Fruit fly (Drosophila melanogaster): ENCODE results near the gene DCX-EMAP.

Gene DCX-EMAP

dm6 chr3L:14964862-14965261 lies 61.3 kb downstream of the DCX-EMAP start:
- TF ChIP-seq CG8478 (optimal IDR thresholded peaks at IDR 0.05) (no peak), CTCF (optimal IDR thresholded peaks at IDR 0.05) (no peak)

DNA sequence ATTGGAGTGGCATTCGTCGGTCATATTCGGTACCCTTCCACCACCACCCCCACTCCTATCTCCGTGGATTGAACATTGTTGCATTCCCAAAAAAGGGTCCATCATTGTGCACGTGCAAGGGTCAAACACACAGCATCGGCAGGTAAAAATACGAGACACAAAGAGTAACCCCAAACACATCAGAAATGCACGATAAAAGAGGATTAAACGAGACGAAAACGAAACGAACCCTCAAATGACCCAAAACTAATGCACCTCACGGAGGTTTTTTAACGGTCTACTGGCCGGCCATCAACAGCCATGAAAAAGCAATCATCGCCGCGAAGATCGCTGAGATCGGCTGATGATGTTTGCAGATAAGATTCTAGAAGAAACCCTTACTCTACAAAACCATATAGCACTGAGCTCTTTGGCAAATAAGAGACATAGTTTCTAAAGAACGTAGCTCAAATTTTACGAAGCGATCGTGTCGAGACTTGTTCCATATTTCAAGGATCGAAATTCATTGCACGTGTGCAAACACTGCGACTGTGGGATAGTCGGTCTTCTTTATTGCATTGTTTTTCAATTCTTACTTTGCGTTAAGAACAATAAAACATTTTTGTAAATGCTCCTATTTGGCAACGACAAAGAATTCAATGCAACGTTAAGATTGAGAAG lies 62.7 kb downstream of the DCX-EMAP start:
- no peak for TF ChIP-seq CTCF (optimal IDR thresholded peaks at IDR 0.05)
- TF ChIP-seq CG8478 (optimal IDR thresholded peaks at IDR 0.05), result no peak

- no peak for TF ChIP-seq CTCF (optimal IDR thresholded peaks at IDR 0.05)
- no peak for TF ChIP-seq CG8478 (optimal IDR thresholded peaks at IDR 0.05)
These were observed 64.3 kb downstream of the DCX-EMAP start for dm6 chr3L:14967691-14968538.

DNA sequence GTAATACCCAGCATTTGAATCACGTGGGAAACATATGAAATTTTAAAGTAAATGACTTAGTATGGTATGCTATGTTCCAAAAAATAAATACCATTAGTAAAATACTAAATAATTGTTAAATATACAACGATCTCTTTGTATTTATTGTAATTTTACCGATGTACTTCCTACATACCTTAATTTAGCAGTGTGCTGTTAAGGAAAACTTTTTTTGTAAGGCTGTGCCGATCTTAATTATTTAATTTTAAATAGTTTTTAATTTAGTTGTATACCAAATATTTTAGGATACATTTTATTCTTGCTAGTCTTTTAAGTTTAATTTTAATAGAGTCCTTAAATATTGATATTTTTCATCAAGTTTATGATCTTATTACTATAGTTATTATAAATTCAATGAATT lies 64.9 kb downstream of the DCX-EMAP start:
- no peak for TF ChIP-seq CG8478 (optimal IDR thresholded peaks at IDR 0.05)

dm6 chr3L:14969171-14969570 lies 65.6 kb downstream of the DCX-EMAP start, which contains the start of gene Tom:
Gene Tom, plus strand, starts transcription at chr3L:14969344.
- TF ChIP-seq CG8478 (optimal IDR thresholded peaks at IDR 0.05), result no peak

dm6 chr3L:14970213-14970612 lies 66.6 kb downstream of the DCX-EMAP start:
- TF ChIP-seq CTCF (optimal IDR thresholded peaks at IDR 0.05), result no peak

dm6 chr3L:14971893-14972624 lies 68.5 kb downstream of the DCX-EMAP start:
- TF ChIP-seq CTCF (optimal IDR thresholded peaks at IDR 0.05) (no peak), CG8478 (optimal IDR thresholded peaks at IDR 0.05) (no peak)

dm6 chr3L:14972625-14973250 lies 69.1 kb downstream of the DCX-EMAP start, which contains the start of gene Brd:
Gene Brd, plus strand, starts transcription at chr3L:14972667.
- no peak for TF ChIP-seq CG8478 (optimal IDR thresholded peaks at IDR 0.05)
- no peak for TF ChIP-seq CTCF (optimal IDR thresholded peaks at IDR 0.05)

- TF ChIP-seq CG8478 (optimal IDR thresholded peaks at IDR 0.05) (no peak), CTCF (optimal IDR thresholded peaks at IDR 0.05) (no peak)
These were observed 69.6 kb downstream of the DCX-EMAP start for dm6 chr3L:14973251-14973625.

DNA sequence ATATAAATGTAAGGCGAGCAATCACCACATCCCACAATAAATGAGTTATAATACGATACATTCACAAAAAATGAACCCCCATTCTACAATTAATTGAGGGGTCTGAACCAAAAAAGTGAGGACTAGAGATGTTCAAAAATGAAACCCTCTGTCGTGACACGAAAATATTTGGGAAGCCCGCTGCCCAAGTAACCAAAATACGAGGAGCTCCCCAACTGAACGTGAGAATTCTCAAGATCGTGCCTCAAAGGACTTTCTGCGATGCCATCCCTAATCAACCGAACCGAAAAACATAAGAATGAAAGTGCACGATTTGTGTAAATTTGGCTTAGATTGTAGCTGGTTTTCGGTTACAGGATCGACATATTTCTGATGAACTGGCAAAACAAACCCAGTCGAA lies 70.9 kb downstream of the DCX-EMAP start, which contains the start of gene Ocho:
Ocho (plus strand) TSS at position 336 of the 400 bp plus-strand sequence.
- TF ChIP-seq CG8478 (optimal IDR thresholded peaks at IDR 0.05) (no peak), CTCF (optimal IDR thresholded peaks at IDR 0.05) (no peak)

DNA sequence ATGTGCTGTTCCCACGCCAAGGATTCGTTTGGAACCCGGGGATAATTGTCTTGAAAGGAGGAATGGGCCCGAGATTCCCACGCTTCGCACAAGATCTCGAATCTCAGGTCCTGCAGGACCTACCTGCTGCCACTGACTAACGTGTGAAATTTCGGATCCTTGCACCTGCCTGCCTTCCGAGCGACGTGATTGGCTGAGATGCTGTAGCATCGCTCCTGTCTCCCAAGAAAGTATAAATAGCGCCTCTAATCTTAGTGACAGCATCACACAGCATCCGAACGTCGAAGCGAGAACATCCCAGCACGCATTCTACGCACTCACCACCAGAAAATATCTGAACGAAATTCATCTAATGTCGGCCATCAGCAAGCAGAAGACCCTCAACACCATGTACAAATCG lies 71.3 kb downstream of the DCX-EMAP start:
- TF ChIP-seq CG8478 (optimal IDR thresholded peaks at IDR 0.05) (no peak), CTCF (optimal IDR thresholded peaks at IDR 0.05) (no peak)

- no peak for TF ChIP-seq CTCF (optimal IDR thresholded peaks at IDR 0.05)
- TF ChIP-seq CG8478 (optimal IDR thresholded peaks at IDR 0.05), result no peak
These were observed 72.4 kb downstream of the DCX-EMAP start for dm6 chr3L:14976026-14976425.

- no peak for TF ChIP-seq CG8478 (optimal IDR thresholded peaks at IDR 0.05)
- no peak for TF ChIP-seq CTCF (optimal IDR thresholded peaks at IDR 0.05)
These were observed 74.2 kb downstream of the DCX-EMAP start for dm6 chr3L:14977536-14978495.

DNA sequence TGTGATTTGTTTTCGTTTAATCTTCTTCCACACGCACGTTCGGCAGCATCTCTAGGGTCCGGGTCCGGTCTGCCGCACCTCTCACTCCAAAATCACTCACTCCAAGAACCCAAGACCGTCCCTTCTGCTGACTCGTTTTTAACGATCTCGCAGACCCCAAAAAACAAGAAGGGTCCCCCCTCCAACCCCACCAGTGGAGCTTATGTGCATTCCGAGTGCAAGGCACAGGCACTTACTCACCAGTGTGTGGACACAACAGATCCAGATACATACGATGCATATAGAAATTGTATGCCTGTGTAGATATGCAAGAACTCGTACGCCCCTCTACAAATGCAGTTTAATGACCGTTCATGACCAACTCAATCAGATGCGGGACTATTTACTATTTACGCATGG lies 74.9 kb downstream of the DCX-EMAP start:
- TF ChIP-seq CTCF (optimal IDR thresholded peaks at IDR 0.05) (no peak), CG8478 (optimal IDR thresholded peaks at IDR 0.05) (no peak)

Data from S2 (cell line).